Fruit fly (Drosophila melanogaster): Measurements from ENCODE around the gene Sfmbt.

Gene Sfmbt

dm6 chr2L:13176701-13177249 lies at the start of gene Sfmbt, which contains the start of gene CG5439 (continued):
- TF ChIP-seq bsh (GFP tag; optimal IDR thresholded peaks at IDR 0.05) (peak in 1 of 2 experiments; percentile 50), CG3407 (GFP tag; optimal IDR thresholded peaks at IDR 0.05) (no peak), p53 (GFP tag; optimal IDR thresholded peaks at IDR 0.05) (peak; percentile 65), Ssrp (tag; optimal IDR thresholded peaks at IDR 0.05) (peak; percentile 68), Nf-YB (GFP tag; optimal IDR thresholded peaks at IDR 0.05) (peak; percentile 21), CHES-1-like (GFP tag; optimal IDR thresholded peaks at IDR 0.05) (peak; percentile 81), CG11560 (tag; IDR thresholded peaks at IDR 0.05) (peak; percentile 65; the same call in 2 of the 3 replicates), chinmo (GFP tag; IDR thresholded peaks at IDR 0.05; ENCODE audit: partially characterized antibody) (no peak), CG17829 (tag; optimal IDR thresholded peaks at IDR 0.05) (peak; percentile 80), vfl (GFP tag; optimal IDR thresholded peaks at IDR 0.05) (peak; percentile 56), CG1602 (GFP tag; optimal IDR thresholded peaks at IDR 0.05) (peak; percentile 83), CG34422 (GFP tag; IDR thresholded peaks at IDR 0.05) (peak; percentile 70; the same call in 2 of the 3 replicates), CG2199 (GFP tag; IDR thresholded peaks at IDR 0.05) (no peak), Atf6 (GFP tag; IDR thresholded peaks at IDR 0.05) (peak; percentile 53; the same call in 1 of the 2 replicates), unc-4 (GFP tag; IDR thresholded peaks at IDR 0.05; ENCODE audit: partially characterized antibody) (peak; percentile 33), Aef1 (GFP tag; IDR thresholded peaks at IDR 0.05) (peak; percentile 70), CG12219 (GFP tag; optimal IDR thresholded peaks at IDR 0.05) (no peak), run (tag; optimal IDR thresholded peaks at IDR 0.05) (no peak), CG16815 (GFP tag; optimal IDR thresholded peaks at IDR 0.05) (peak; percentile 69), CG12299 (tag; optimal IDR thresholded peaks at IDR 0.05) (peak; percentile 6), chif (GFP tag; optimal IDR thresholded peaks at IDR 0.05) (peak; percentile 58 to 69), Sry-δ (GFP tag; optimal IDR thresholded peaks at IDR 0.05) (peak; percentile 68), CG31388 (GFP tag; optimal IDR thresholded peaks at IDR 0.05) (peak; percentile 52), CG34224 (GFP tag; IDR thresholded peaks at IDR 0.05; ENCODE audit: partially characterized antibody) (no peak; the same call in 2 of the 3 replicates), Doc2 (GFP tag; IDR thresholded peaks at IDR 0.05) (no peak), pros (GFP tag; optimal IDR thresholded peaks at IDR 0.05) (no peak), dimm (GFP tag; IDR thresholded peaks at IDR 0.05) (peak; percentile 17; the same call in 1 of the 2 replicates), Dad (GFP tag; optimal IDR thresholded peaks at IDR 0.05) (peak; percentile 57), sna (GFP tag; IDR thresholded peaks at IDR 0.05; ENCODE audit: partially characterized antibody) (no peak; the same call in 1 of the 2 replicates), CG10321 (GFP tag; IDR thresholded peaks at IDR 0.05) (no peak), fd3F (GFP tag; optimal IDR thresholded peaks at IDR 0.05) (peak; percentile 59), CG4328 (GFP tag; optimal IDR thresholded peaks at IDR 0.05) (peak; percentile 68), ranshi (GFP tag; IDR thresholded peaks at IDR 0.05) (peak; percentile 38), row (GFP tag; IDR thresholded peaks at IDR 0.05) (peak; percentile 94), CG30020 (tag; optimal IDR thresholded peaks at IDR 0.05) (peak; percentile 83), CG18619 (GFP tag; optimal IDR thresholded peaks at IDR 0.05) (peak; percentile 75), E2f2 (GFP tag; IDR thresholded peaks at IDR 0.05) (peak; percentile 51), CG13287 (GFP tag; IDR thresholded peaks at IDR 0.05; ENCODE audit: partially characterized antibody) (peak; percentile 33; the same call in 1 of the 2 replicates), az2 (GFP tag; optimal IDR thresholded peaks at IDR 0.05) (peak; percentile 71), stwl (tag; optimal IDR thresholded peaks at IDR 0.05) (peak; percentile 91), NFAT (GFP tag; IDR thresholded peaks at IDR 0.05) (peak; percentile 73), CG12942 (GFP tag; optimal IDR thresholded peaks at IDR 0.05) (peak; percentile 78), TFAM (GFP tag; optimal IDR thresholded peaks at IDR 0.05) (no peak), CG2202 (tag; optimal IDR thresholded peaks at IDR 0.05) (peak; percentile 23), fru (optimal IDR thresholded peaks at IDR 0.05) (no peak), CG6654 (GFP tag; optimal IDR thresholded peaks at IDR 0.05) (peak; percentile 18), pnt (GFP tag; optimal IDR thresholded peaks at IDR 0.05) (peak; percentile 82), CG30431 (GFP tag; optimal IDR thresholded peaks at IDR 0.05) (peak; percentile 58), dm (GFP tag; optimal IDR thresholded peaks at IDR 0.05) (peak; percentile 65), ci (GFP tag; IDR thresholded peaks at IDR 0.05) (peak; percentile 59)
